Fruit fly (Drosophila melanogaster) whole organism, embryonic: ENCODE results near the gene Coq7.
A peak's percentile ranks its signal among the peaks of the same experiment; 100 is the strongest.

ENCODE experiments used
- Bdp1 ChIP-seq: fragments of 200-800 bp; sonication (Bioruptor generic); optimal IDR thresholded peaks from 3 replicates; lab custom pipeline; 2016; ENCODE audit warnings: missing biosample characterization, missing genetic modification characterization
- Bgb ChIP-seq: fragments of 200-800 bp; sonication (Bioruptor generic); IDR thresholded peaks from 2 replicates; pipeline ENCODE4 v1.3.6; 2022; ENCODE audit warnings: missing biosample characterization, missing genetic modification characterization; ENCODE audit not compliant: partially characterized antibody
- CG12071 ChIP-seq: fragments of 200-800 bp; sonication (Bioruptor generic); optimal IDR thresholded peaks from 3 replicates; lab custom pipeline; 2018; ENCODE audit warnings: missing biosample characterization, mild to moderate bottlenecking, missing genetic modification characterization
- CG14014 ChIP-seq: fragments of 200-800 bp; sonication (Bioruptor generic); IDR thresholded peaks from 2 replicates; pipeline ENCODE4 v1.3.6; 2022; ENCODE audit warnings: missing biosample characterization, missing genetic modification characterization
- CG14050 ChIP-seq: fragments of 200-800 bp; sonication (Bioruptor generic); IDR thresholded peaks from 3 replicates; pipeline ENCODE4 v1.3.6; 2022; ENCODE audit warnings: missing biosample characterization, missing genetic modification characterization
- CG16813 ChIP-seq: fragments of 200-800 bp; sonication (Bioruptor generic); IDR thresholded peaks from 3 replicates; pipeline ENCODE4 v1.3.6; 2022; ENCODE audit warnings: missing biosample characterization, missing genetic modification characterization; ENCODE audit not compliant: partially characterized antibody
- CG16863 ChIP-seq: fragments of 200-800 bp; sonication (Bioruptor generic); optimal IDR thresholded peaks from 3 replicates; lab custom pipeline; 2016; ENCODE audit warnings: missing biosample characterization, missing genetic modification characterization
- CG2889 ChIP-seq: fragments of 200-800 bp; sonication (Bioruptor generic); IDR thresholded peaks from 3 replicates; pipeline ENCODE4 v1.3.6; 2022; ENCODE audit warnings: missing biosample characterization, missing genetic modification characterization
- CG34376 ChIP-seq: fragments of 200-800 bp; sonication (Bioruptor generic); optimal IDR thresholded peaks from 2 replicates; lab custom pipeline; 2018; ENCODE audit warnings: missing biosample characterization, mild to moderate bottlenecking, missing genetic modification characterization
- CG4360 ChIP-seq: fragments of 200-800 bp; sonication (Bioruptor generic); IDR thresholded peaks from 2 replicates; pipeline ENCODE4 v1.3.6; 2022; ENCODE audit warnings: missing biosample characterization, missing genetic modification characterization
- CG43689 ChIP-seq: fragments of 200-800 bp; sonication (Bioruptor generic); IDR thresholded peaks from 2 replicates; pipeline ENCODE4 v1.3.6; 2022; ENCODE audit warnings: missing biosample characterization, missing genetic modification characterization
- CG6254 ChIP-seq: fragments of 200-800 bp; sonication (Bioruptor generic); optimal IDR thresholded peaks from 3 replicates; lab custom pipeline; 2017; ENCODE audit warnings: mild to moderate bottlenecking, missing biosample characterization, missing genetic modification reagents, missing genetic modification characterization
- CG6791 ChIP-seq: fragments of 200-800 bp; sonication (Bioruptor generic); IDR thresholded peaks from 3 replicates; pipeline ENCODE4 v1.3.6; 2022; ENCODE audit warnings: missing biosample characterization, missing genetic modification characterization; ENCODE audit not compliant: partially characterized antibody
- CG7987 ChIP-seq: fragments of 200-800 bp; sonication (Bioruptor generic); optimal IDR thresholded peaks from 2 replicates; lab custom pipeline; 2018; ENCODE audit warnings: missing biosample characterization, mild to moderate bottlenecking, missing genetic modification characterization, moderate library complexity
- CG9876 ChIP-seq: fragments of 200-800 bp; sonication (Bioruptor generic); optimal IDR thresholded peaks from 2 replicates; lab custom pipeline; 2016; ENCODE audit warnings: missing biosample characterization, missing genetic modification characterization
- CG9932 ChIP-seq: fragments of 200-800 bp; sonication (Bioruptor generic); IDR thresholded peaks from 2 replicates; pipeline ENCODE4 v1.3.6; 2022; ENCODE audit warnings: missing biosample characterization, missing genetic modification characterization
- CTCF ChIP-seq: fragments of 200-800 bp; sonication (Bioruptor generic); optimal IDR thresholded peaks from 2 replicates; lab custom pipeline; 2017; ENCODE audit warnings: missing biosample characterization, mild to moderate bottlenecking, missing genetic modification characterization, moderate library complexity
- Camta ChIP-seq: fragments of 200-800 bp; sonication (Bioruptor generic); optimal IDR thresholded peaks from 2 replicates; lab custom pipeline; 2016; ENCODE audit warnings: missing biosample characterization, missing genetic modification characterization
- Deaf1 ChIP-seq: fragments of 200-800 bp; optimal IDR thresholded peaks from 3 replicates; lab custom pipeline; 2019; ENCODE audit warnings: missing biosample characterization, mild to moderate bottlenecking, missing genetic modification characterization, moderate library complexity
- E2f1 ChIP-seq: fragments of 200-800 bp; sonication (Bioruptor generic); IDR thresholded peaks from 2 replicates; pipeline ENCODE4 v1.3.6; 2022; ENCODE audit warnings: missing biosample characterization, missing genetic modification characterization
- Fer1 ChIP-seq: fragments of 200-800 bp; sonication (Bioruptor generic); optimal IDR thresholded peaks from 2 replicates; lab custom pipeline; 2017; ENCODE audit warnings: missing biosample characterization, mild to moderate bottlenecking, missing genetic modification characterization
- H2.0 ChIP-seq: fragments of 200-800 bp; sonication (Bioruptor generic); IDR thresholded peaks from 2 replicates; pipeline ENCODE4 v1.3.6; 2022; ENCODE audit warnings: missing biosample characterization, missing genetic modification characterization
- HLH3B ChIP-seq: fragments of 200-800 bp; sonication (Bioruptor generic); IDR thresholded peaks from 2 replicates; pipeline ENCODE4 v1.3.6; 2022; ENCODE audit warnings: missing biosample characterization, missing genetic modification characterization
- Lhr ChIP-seq: fragments of 200-800 bp; sonication (Bioruptor generic); optimal IDR thresholded peaks from 3 replicates; lab custom pipeline; 2017; ENCODE audit warnings: mild to moderate bottlenecking, missing biosample characterization, missing genetic modification reagents, missing genetic modification characterization
- Meics ChIP-seq: fragments of 200-800 bp; sonication (Bioruptor generic); optimal IDR thresholded peaks from 2 replicates; lab custom pipeline; 2017; ENCODE audit warnings: missing biosample characterization, mild to moderate bottlenecking, missing genetic modification characterization
- Myb ChIP-seq: fragments of 200-800 bp; sonication (Bioruptor generic); optimal IDR thresholded peaks from 2 replicates; lab custom pipeline; 2016; ENCODE audit warnings: missing biosample characterization, missing genetic modification characterization
- Nf-YB ChIP-seq: fragments of 200-800 bp; sonication (Bioruptor generic); optimal IDR thresholded peaks from 3 replicates; lab custom pipeline; 2019; ENCODE audit warnings: missing biosample characterization, mild to moderate bottlenecking, missing genetic modification characterization, moderate library complexity
- Rx ChIP-seq: fragments of 200-800 bp; sonication (Bioruptor generic); IDR thresholded peaks from 2 replicates; pipeline ENCODE4 v1.3.6; 2022; ENCODE audit warnings: missing biosample characterization, missing genetic modification characterization
- Spps ChIP-seq: fragments of 200-800 bp; sonication (Bioruptor generic); optimal IDR thresholded peaks from 2 replicates; lab custom pipeline; 2018; ENCODE audit warnings: missing biosample characterization, mild to moderate bottlenecking, missing genetic modification characterization
- Sry-δ ChIP-seq: fragments of 200-800 bp; sonication (Bioruptor generic); optimal IDR thresholded peaks from 2 replicates; lab custom pipeline; 2016; ENCODE audit warnings: missing biosample characterization, missing genetic modification characterization
- bab2 ChIP-seq: fragments of 200-800 bp; sonication (Bioruptor generic); optimal IDR thresholded peaks from 2 replicates; lab custom pipeline; 2016; ENCODE audit warnings: missing biosample characterization, missing genetic modification characterization
- bcd ChIP-seq: fragments of 200-800 bp; sonication (Bioruptor generic); optimal IDR thresholded peaks from 2 replicates; lab custom pipeline; 2017; ENCODE audit warnings: missing biosample characterization, mild to moderate bottlenecking, missing genetic modification characterization
- crol ChIP-seq: fragments of 200-800 bp; sonication (Bioruptor generic); IDR thresholded peaks from 2 replicates; pipeline ENCODE4 v1.3.6; 2022; ENCODE audit warnings: missing biosample characterization, missing genetic modification characterization
- cwo ChIP-seq: fragments of 200-800 bp; sonication (Bioruptor generic); optimal IDR thresholded peaks from 3 replicates; lab custom pipeline; 2017; ENCODE audit warnings: missing biosample characterization, missing genetic modification characterization, mild to moderate bottlenecking, moderate library complexity, missing genetic modification reagents
- dysf ChIP-seq: fragments of 200-800 bp; sonication (Bioruptor generic); IDR thresholded peaks from 3 replicates; pipeline ENCODE4 v1.3.6; 2022; ENCODE audit warnings: missing biosample characterization, missing genetic modification characterization
- ftz-f1 ChIP-seq: fragments of 200-800 bp; sonication (Bioruptor generic); optimal IDR thresholded peaks from 2 replicates; lab custom pipeline; 2016; ENCODE audit warnings: missing biosample characterization, missing genetic modification characterization
- gcm2 ChIP-seq: fragments of 200-800 bp; sonication (Bioruptor generic); optimal IDR thresholded peaks from 2 replicates; lab custom pipeline; 2016; ENCODE audit warnings: missing biosample characterization, missing genetic modification characterization
- kay ChIP-seq: fragments of 200-800 bp; sonication (Bioruptor generic); optimal IDR thresholded peaks from 2 replicates; lab custom pipeline; 2016; ENCODE audit warnings: missing biosample characterization, missing genetic modification characterization
- ken ChIP-seq: fragments of 200-800 bp; sonication (Bioruptor generic); IDR thresholded peaks from 3 replicates; pipeline ENCODE4 v1.3.6; 2022; ENCODE audit warnings: missing biosample characterization, missing genetic modification characterization
- lola ChIP-seq, 3 experiments: fragments of >200 bp in 2 of 3; fragments of 200-800 bp in 1 of 3; sonication (Bioruptor generic) in 1 of 3; optimal IDR thresholded peaks; 2 replicates each; lab custom pipeline; 2017 to 2019; ENCODE audit warnings: missing biosample characterization in 3 of 3, missing genetic modification characterization in 3 of 3, mild to moderate bottlenecking in 1 of 3, moderate library complexity in 1 of 3
- luna ChIP-seq: fragments of 200-800 bp; sonication (Bioruptor generic); optimal IDR thresholded peaks from 2 replicates; lab custom pipeline; 2016; ENCODE audit warnings: missing biosample characterization, missing genetic modification characterization
- nmo ChIP-seq: fragments of 200-800 bp; sonication (Bioruptor generic); optimal IDR thresholded peaks from 2 replicates; lab custom pipeline; 2018; ENCODE audit warnings: missing biosample characterization, mild to moderate bottlenecking, missing genetic modification characterization, moderate library complexity
- salm ChIP-seq: fragments of 200-800 bp; sonication (Bioruptor generic); optimal IDR thresholded peaks from 2 replicates; lab custom pipeline; 2018; ENCODE audit warnings: missing biosample characterization, mild to moderate bottlenecking, missing genetic modification characterization
- sisA ChIP-seq: fragments of 200-800 bp; sonication (Bioruptor generic); IDR thresholded peaks from 2 replicates; pipeline ENCODE4 v1.3.6; 2022; ENCODE audit warnings: missing biosample characterization, missing genetic modification characterization
- sna ChIP-seq: fragments of 200-800 bp; sonication (Bioruptor generic); IDR thresholded peaks from 2 replicates; pipeline ENCODE4 v1.3.6; 2022; ENCODE audit warnings: missing biosample characterization, missing genetic modification characterization; ENCODE audit not compliant: partially characterized antibody
- tgo ChIP-seq: fragments of 200-800 bp; sonication (Bioruptor generic); IDR thresholded peaks from 3 replicates; pipeline ENCODE4 v1.3.6; 2022; ENCODE audit warnings: missing biosample characterization, missing genetic modification characterization
- tin ChIP-seq: fragments of 200-800 bp; sonication (Bioruptor generic); optimal IDR thresholded peaks from 3 replicates; lab custom pipeline; 2016; ENCODE audit warnings: missing biosample characterization, missing genetic modification characterization
- twi ChIP-seq: fragments of 200-800 bp; optimal IDR thresholded peaks from 2 replicates; lab custom pipeline; 2019; ENCODE audit warnings: missing biosample characterization, mild to moderate bottlenecking, missing genetic modification characterization, moderate library complexity
- vnd ChIP-seq: fragments of 200-800 bp; sonication (Bioruptor generic); IDR thresholded peaks from 3 replicates; pipeline ENCODE4 v1.3.6; 2022; ENCODE audit warnings: missing biosample characterization, missing genetic modification characterization; ENCODE audit not compliant: partially characterized antibody
- yki ChIP-seq: fragments of >200 bp; optimal IDR thresholded peaks from 3 replicates; lab custom pipeline; 2018
- zen ChIP-seq: fragments of 200-800 bp; sonication (Bioruptor generic); optimal IDR thresholded peaks from 3 replicates; lab custom pipeline; 2018; ENCODE audit warnings: missing biosample characterization, mild to moderate bottlenecking, missing genetic modification characterization, moderate library complexity

Coq7 gene

dm6 chrX:6741184-6741586 lies 29.8 kb upstream of the Coq7 start (continued):
- TF ChIP-seq salm (tag; lab: Kevin White, UChicago): no peak
- TF ChIP-seq nmo: peak; percentile 39
- TF ChIP-seq vnd (GFP tag; lab: Robert Waterston, UW): peak; percentile 61
- no peak for TF ChIP-seq CG7987 (GFP tag; lab: Kevin White, UChicago)
- peak; percentile 81 for TF ChIP-seq CG9932 (GFP tag; lab: Robert Waterston, UW)
- TF ChIP-seq HLH3B: peak; percentile 53
- peak; percentile 56 for TF ChIP-seq Meics (GFP tag; lab: Kevin White, UChicago)
- TF ChIP-seq Lhr (GFP tag; lab: Kevin White, UChicago): peak; percentile 84
- peak; percentile 3 for TF ChIP-seq CG12071 (GFP tag; lab: Kevin White, UChicago)
- peak; percentile 9 for TF ChIP-seq kay (GFP tag; lab: Kevin White, UChicago)
- no peak for TF ChIP-seq Spps (tag; lab: Kevin White, UChicago)
- TF ChIP-seq CG14014 (GFP tag; lab: Robert Waterston, UW): peak; percentile 52; the same call in 1 of the 2 replicates
- TF ChIP-seq tin (GFP tag; lab: Kevin White, UChicago): peak; percentile 44
- TF ChIP-seq Fer1 (GFP tag; lab: Kevin White, UChicago): peak; percentile 43
- TF ChIP-seq yki (lab: Kevin White, UChicago): no peak
- peak; percentile 67 for TF ChIP-seq CG16813 (GFP tag; lab: Robert Waterston, UW)
- TF ChIP-seq bab2: no peak
- TF ChIP-seq twi (tag; lab: Kevin White, UChicago): no peak
- TF ChIP-seq H2.0 (GFP tag; lab: Robert Waterston, UW): peak; percentile 50
- TF ChIP-seq crol: no peak
- TF ChIP-seq Rx: 0 out of 2 replicates have a peak, but pooled peaks have one; percentile 13
- peak; percentile 18 for TF ChIP-seq CG16863
- TF ChIP-seq luna (GFP tag; lab: Kevin White, UChicago): no peak
- TF ChIP-seq dysf (GFP tag; lab: Robert Waterston, UW): peak; percentile 67
- TF ChIP-seq sna: peak; percentile 67; the same call in 1 of the 2 replicates
- TF ChIP-seq bcd (GFP tag; lab: Kevin White, UChicago): peak; percentile 40
- 0 out of 3 replicates have a peak, but pooled peaks have one; percentile 36 for TF ChIP-seq ken (GFP tag; lab: Robert Waterston, UW)
- peak; percentile 29 for TF ChIP-seq zen (tag; lab: Kevin White, UChicago)
- peak; percentile 85 for TF ChIP-seq Bgb (GFP tag; lab: Robert Waterston, UW)
- TF ChIP-seq CG43689 (GFP tag; lab: Robert Waterston, UW): no peak
- TF ChIP-seq Camta (GFP tag; lab: Kevin White, UChicago): peak; percentile 39
- TF ChIP-seq cwo (GFP tag; lab: Kevin White, UChicago): no peak
- TF ChIP-seq Deaf1 (tag; lab: Kevin White, UChicago): no peak
- TF ChIP-seq Sry-δ: peak; percentile 81
- TF ChIP-seq gcm2: peak; percentile 23
- TF ChIP-seq Nf-YB: peak; percentile 1
- TF ChIP-seq CTCF: peak; percentile 73
- peak in 1 of 3 experiments; percentile 7 for TF ChIP-seq lola (GFP tag; optimal IDR thresholded peaks at IDR 0.05; lab: Kevin White, UChicago)
- peak; percentile 83 for TF ChIP-seq CG6791 (GFP tag; lab: Robert Waterston, UW)
- peak; percentile 70 for TF ChIP-seq E2f1
- TF ChIP-seq CG14050: peak; percentile 17; the same call in 1 of the 3 replicates
- TF ChIP-seq Bdp1 (GFP tag; lab: Kevin White, UChicago): peak; percentile 47
- peak; percentile 18 for TF ChIP-seq ftz-f1
- TF ChIP-seq CG6254 (GFP tag; lab: Kevin White, UChicago): no peak
- no peak for TF ChIP-seq CG34376 (GFP tag; lab: Kevin White, UChicago)
- TF ChIP-seq sisA: peak; percentile 35; the same call in 1 of the 2 replicates
- TF ChIP-seq Myb (GFP tag; lab: Kevin White, UChicago): peak; percentile 94
- TF ChIP-seq CG4360 (GFP tag; lab: Robert Waterston, UW): no peak
- peak; percentile 38; the same call in 2 of the 3 replicates for TF ChIP-seq tgo
- 0 out of 3 replicates have a peak, but pooled peaks have one; percentile 33 for TF ChIP-seq CG2889 (GFP tag; lab: Robert Waterston, UW)
- TF ChIP-seq CG9876: no peak
